Worm (Caenorhabditis elegans) whole organism, young adult: ENCODE measurements around the gene F32D8.3.
A peak's percentile ranks its signal among the peaks of the same experiment; 100 is the strongest.

ENCODE experiments used
- F37B4.10 ChIP-seq: fragments of 200-800 bp; sonication (Bioruptor generic); IDR thresholded peaks from 2 replicates; pipeline ENCODE4 v1.3.6; 2022; ENCODE audit warnings: missing genetic modification characterization, missing compliant biosample characterization
- F39B2.1 ChIP-seq: fragments of 200-800 bp; sonication (Bioruptor generic); IDR thresholded peaks from 2 replicates; pipeline ENCODE4 v1.3.6; 2022; ENCODE audit warnings: missing genetic modification reagents, missing genetic modification characterization, missing compliant biosample characterization
- lag-1 ChIP-seq: fragments of 200-800 bp; sonication (Bioruptor generic); IDR thresholded peaks from 2 replicates; pipeline ENCODE4 v1.3.6; 2022; ENCODE audit warnings: missing genetic modification reagents, missing genetic modification characterization, missing compliant biosample characterization
- lin-35 ChIP-seq, 3 experiments: fragments of 150-350 bp in 2 of 3; sonication (generic microtip) in 1 of 3; optimal IDR thresholded peaks; 2 replicates each; lab custom pipeline; 2014 to 2018; ENCODE audit warnings: missing biosample characterization in 3 of 3, missing genetic modification characterization in 3 of 3, missing genetic modification reagents in 3 of 3
- mxl-1 ChIP-seq: sonication (generic microtip); optimal IDR thresholded peaks from 2 replicates; lab custom pipeline; 2016; ENCODE audit warnings: missing genetic modification characterization, missing compliant biosample characterization
- unc-62 ChIP-seq: fragments of 150-350 bp; optimal IDR thresholded peaks from 2 replicates; lab custom pipeline; 2014; ENCODE audit warnings: missing biosample characterization, missing genetic modification reagents, missing genetic modification characterization
- ztf-26 ChIP-seq: sonication (generic microtip); optimal IDR thresholded peaks from 2 replicates; lab custom pipeline; 2017; ENCODE audit warnings: missing genetic modification characterization, missing compliant biosample characterization

Gene F32D8.3

DNA sequence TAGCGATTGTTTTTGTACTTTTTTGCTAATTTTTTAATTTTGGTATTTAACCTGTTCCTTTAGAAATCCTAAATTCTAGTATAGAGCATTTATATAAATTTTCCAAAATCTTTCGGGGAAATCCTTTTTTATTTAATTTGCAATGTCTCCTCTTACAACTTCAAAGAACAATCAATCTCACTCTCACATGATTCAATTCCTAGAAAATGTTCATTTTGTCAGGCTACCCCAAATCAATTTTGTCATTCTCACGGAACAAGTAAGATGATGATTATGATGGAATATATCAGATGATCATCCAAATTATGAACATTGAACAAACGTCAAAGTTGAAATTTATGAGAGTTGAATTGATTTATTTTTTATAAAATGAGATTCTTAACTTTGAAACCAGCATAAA is 50.7 kb downstream of the F32D8.3 start (continued):
- no peak for TF ChIP-seq F39B2.1
- TF ChIP-seq F37B4.10 (GFP tag; lab: Robert Waterston, UW), result no peak
- peak in 1 of 3 experiments; percentile 52 for TF ChIP-seq lin-35 (GFP tag; optimal IDR thresholded peaks at IDR 0.05; lab: Kevin White, UChicago)
- no peak for TF ChIP-seq unc-62 (GFP tag; lab: Kevin White, UChicago)
- TF ChIP-seq lag-1 (GFP tag; lab: Robert Waterston, UW), result no peak
- no peak for TF ChIP-seq mxl-1 (tag; lab: Kevin White, UChicago)
- TF ChIP-seq ztf-26 (tag; lab: Kevin White, UChicago), result no peak
